Fruit fly (Drosophila melanogaster) S2 (cell line): ENCODE measurements around the gene CG15034.

ENCODE experiments used
- CG8478 ChIP-seq: fragments of >200 bp; optimal IDR thresholded peaks from 2 replicates; lab custom pipeline; 2018
- CTCF ChIP-seq, 2 experiments: fragments of >200 bp; optimal IDR thresholded peaks; 2 replicates each; lab custom pipeline; 2018

DNA sequence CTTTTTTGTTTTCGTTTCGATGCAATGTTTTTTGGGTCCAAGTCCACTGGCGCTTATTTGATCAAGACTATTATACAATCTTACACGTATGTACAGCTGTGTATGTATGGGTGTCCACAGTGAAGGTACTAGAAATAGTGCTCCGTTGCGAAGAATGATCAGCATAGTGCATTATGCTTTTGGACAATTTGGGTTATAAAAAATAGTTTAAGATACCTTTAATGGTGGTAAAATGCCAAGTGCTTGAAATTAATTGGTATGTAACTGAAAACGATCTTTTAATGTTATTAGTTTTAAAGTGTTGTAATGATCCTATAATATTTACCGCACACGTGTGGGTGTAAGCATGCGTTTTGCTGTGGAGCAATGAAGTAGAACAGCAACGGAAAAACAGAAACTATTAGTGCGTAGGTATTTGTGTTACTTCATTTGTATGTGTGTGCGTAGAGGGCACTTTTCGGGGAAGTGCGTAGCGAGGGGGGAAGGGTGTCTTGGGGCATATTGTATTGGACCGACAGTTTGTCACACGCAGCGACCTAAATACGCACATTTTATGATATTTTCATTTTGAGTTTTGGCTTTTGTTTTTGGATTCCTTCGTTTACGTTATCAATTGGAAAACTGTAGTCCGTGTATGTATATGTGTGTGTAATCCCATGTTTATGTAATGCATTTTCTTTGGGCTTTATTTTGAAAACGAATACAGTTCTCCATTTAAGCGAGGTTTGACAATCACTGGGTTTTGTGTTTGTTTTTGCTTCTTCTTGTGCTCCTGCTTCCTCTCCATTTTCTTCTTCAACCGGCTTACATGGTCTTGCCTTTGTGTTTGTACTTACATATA lies 11.0 kb downstream of the CG15034 start:
- TF ChIP-seq CG8478 (lab: Kevin White, UChicago) (no peak), CTCF (optimal IDR thresholded peaks at IDR 0.05; lab: Kevin White, UChicago) (no peak)
